Worm (Caenorhabditis elegans) whole organism, young adult: ENCODE results near the gene rps-24.

Source experiments
- B0019.2 ChIP-seq: fragments of 200-800 bp; sonication (Bioruptor generic); conservative IDR thresholded peaks from 2 replicates; pipeline ENCODE4 v1.3.6; 2022; ENCODE audit warnings: missing genetic modification reagents, missing genetic modification characterization, missing compliant biosample characterization
- B0261.1 ChIP-seq: sonication (generic microtip); optimal IDR thresholded peaks from 2 replicates; lab custom pipeline; 2016; ENCODE audit warnings: mild to moderate bottlenecking, missing genetic modification characterization, moderate library complexity, missing compliant biosample characterization
- B0336.3 ChIP-seq: fragments of 200-800 bp; sonication (Bioruptor generic); IDR thresholded peaks from 2 replicates; pipeline ENCODE4 v1.3.6; 2022; ENCODE audit warnings: missing genetic modification characterization, missing compliant biosample characterization
- C17E4.6 ChIP-seq: fragments of 200-800 bp; sonication (Bioruptor generic); IDR thresholded peaks from 2 replicates; pipeline ENCODE4 v1.3.6; 2022; ENCODE audit warnings: missing genetic modification reagents, missing genetic modification characterization, missing compliant biosample characterization
- D2030.7 ChIP-seq: fragments of 200-800 bp; sonication (Bioruptor generic); IDR thresholded peaks from 2 replicates; pipeline ENCODE4 v1.3.6; 2022; ENCODE audit warnings: missing genetic modification reagents, missing genetic modification characterization, missing compliant biosample characterization
- F37B4.10 ChIP-seq: fragments of 200-800 bp; sonication (Bioruptor generic); IDR thresholded peaks from 2 replicates; pipeline ENCODE4 v1.3.6; 2022; ENCODE audit warnings: missing genetic modification characterization, missing compliant biosample characterization
- F57A8.1 ChIP-seq: fragments of 200-800 bp; sonication (Bioruptor generic); optimal IDR thresholded peaks from 2 replicates; lab custom pipeline; 2018; ENCODE audit warnings: mild to moderate bottlenecking, missing genetic modification characterization, moderate library complexity, missing compliant biosample characterization
- K11D2.4 ChIP-seq: fragments of 200-800 bp; sonication (Bioruptor generic); IDR thresholded peaks from 2 replicates; pipeline ENCODE4 v1.3.6; 2022; ENCODE audit warnings: missing genetic modification reagents, missing genetic modification characterization, missing compliant biosample characterization
- K12H6.12 ChIP-seq: fragments of 200-800 bp; sonication (Bioruptor generic); optimal IDR thresholded peaks from 2 replicates; lab custom pipeline; 2018; ENCODE audit warnings: mild to moderate bottlenecking, missing genetic modification characterization, missing compliant biosample characterization
- Y53G8AR.9 ChIP-seq: fragments of 200-800 bp; sonication (Bioruptor generic); conservative IDR thresholded peaks from 2 replicates; pipeline ENCODE4 v1.3.6; 2022; ENCODE audit warnings: missing genetic modification reagents, missing genetic modification characterization, missing compliant biosample characterization
- Y95B8A.8 ChIP-seq: fragments of 200-800 bp; sonication (Bioruptor generic); IDR thresholded peaks from 2 replicates; pipeline ENCODE4 v1.3.6; 2022; ENCODE audit warnings: missing genetic modification reagents, missing genetic modification characterization, missing compliant biosample characterization
- akir-1 ChIP-seq: fragments of 200-800 bp; sonication (Bioruptor generic); optimal IDR thresholded peaks from 2 replicates; lab custom pipeline; 2018; ENCODE audit warnings: mild to moderate bottlenecking, missing genetic modification characterization, moderate library complexity, missing compliant biosample characterization
- attf-5 ChIP-seq: fragments of 200-800 bp; sonication (Bioruptor generic); optimal IDR thresholded peaks from 2 replicates; lab custom pipeline; 2018; ENCODE audit warnings: mild to moderate bottlenecking, missing genetic modification characterization, missing compliant biosample characterization
- attf-6 ChIP-seq: fragments of 200-800 bp; sonication (Bioruptor generic); IDR thresholded peaks from 2 replicates; pipeline ENCODE4 v1.3.6; 2022; ENCODE audit warnings: missing genetic modification reagents, missing genetic modification characterization, missing compliant biosample characterization
- bed-1 ChIP-seq: fragments of 200-800 bp; sonication (Bioruptor generic); IDR thresholded peaks from 2 replicates; pipeline ENCODE4 v1.3.6; 2022; ENCODE audit warnings: missing genetic modification reagents, missing genetic modification characterization, missing compliant biosample characterization
- cebp-1 ChIP-seq, 2 experiments: fragments of 200-800 bp in 1 of 2; sonication (Bioruptor generic) in 1 of 2; sonication (generic microtip) in 1 of 2; IDR thresholded peaks in 1 of 2; optimal IDR thresholded peaks in 1 of 2; 2 replicates each; pipeline versions ENCODE4 v1.3.6 to Lab custom; 2017 to 2022; ENCODE audit warnings: missing compliant biosample characterization in 2 of 2, missing genetic modification characterization in 2 of 2, mild to moderate bottlenecking in 1 of 2, missing genetic modification reagents in 1 of 2, moderate library complexity in 1 of 2
- cebp-2 ChIP-seq: fragments of 200-800 bp; sonication (Bioruptor generic); IDR thresholded peaks from 2 replicates; pipeline ENCODE4 v1.3.6; 2022; ENCODE audit warnings: missing genetic modification characterization, missing compliant biosample characterization
- ceh-27 ChIP-seq: fragments of 200-800 bp; sonication (Bioruptor generic); optimal IDR thresholded peaks from 2 replicates; lab custom pipeline; 2018; ENCODE audit warnings: mild to moderate bottlenecking, missing genetic modification characterization, moderate library complexity, missing compliant biosample characterization
- ceh-58 ChIP-seq: fragments of 200-800 bp; sonication (Bioruptor generic); IDR thresholded peaks from 2 replicates; pipeline ENCODE4 v1.3.6; 2022; ENCODE audit warnings: missing genetic modification characterization, missing compliant biosample characterization
- ceh-91 ChIP-seq: fragments of 200-800 bp; sonication (Bioruptor generic); IDR thresholded peaks from 2 replicates; pipeline ENCODE4 v1.3.6; 2022; ENCODE audit warnings: missing genetic modification reagents, missing genetic modification characterization, missing compliant biosample characterization
- die-1 ChIP-seq: sonication (generic microtip); optimal IDR thresholded peaks from 2 replicates; lab custom pipeline; 2016; ENCODE audit warnings: missing genotype, mild to moderate bottlenecking, missing genetic modification characterization, missing compliant biosample characterization
- dpff-1 ChIP-seq: sonication (generic microtip); optimal IDR thresholded peaks from 2 replicates; lab custom pipeline; 2017; ENCODE audit warnings: mild to moderate bottlenecking, missing genetic modification characterization, missing compliant biosample characterization
- dpl-1 ChIP-seq: fragments of 150-350 bp; optimal IDR thresholded peaks from 2 replicates; lab custom pipeline; 2014; ENCODE audit warnings: missing biosample characterization, missing genetic modification reagents, missing genetic modification characterization
- egl-44 ChIP-seq: fragments of 200-800 bp; sonication (Bioruptor generic); IDR thresholded peaks from 2 replicates; pipeline ENCODE4 v1.3.6; 2022; ENCODE audit warnings: missing genetic modification reagents, missing genetic modification characterization, missing compliant biosample characterization
- gei-17 ChIP-seq: fragments of 200-800 bp; sonication (Bioruptor generic); optimal IDR thresholded peaks from 2 replicates; lab custom pipeline; 2018; ENCODE audit warnings: mild to moderate bottlenecking, missing genetic modification characterization, missing compliant biosample characterization
- hlh-26 ChIP-seq: fragments of 200-800 bp; sonication (Bioruptor generic); conservative IDR thresholded peaks from 2 replicates; pipeline ENCODE4 v1.3.6; 2022; ENCODE audit warnings: missing genetic modification reagents, missing genetic modification characterization, missing compliant biosample characterization
- lin-54 ChIP-seq: fragments of 200-800 bp; sonication (Bioruptor generic); optimal IDR thresholded peaks from 2 replicates; lab custom pipeline; 2018; ENCODE audit warnings: mild to moderate bottlenecking, missing genetic modification characterization, missing compliant biosample characterization
- lir-1 ChIP-seq: fragments of 200-800 bp; sonication (Bioruptor generic); conservative IDR thresholded peaks from 2 replicates; pipeline ENCODE4 v1.3.6; 2022; ENCODE audit warnings: missing genetic modification reagents, missing genetic modification characterization, missing compliant biosample characterization
- lsl-1 ChIP-seq: fragments of 200-800 bp; sonication (Bioruptor generic); optimal IDR thresholded peaks from 2 replicates; lab custom pipeline; 2018; ENCODE audit warnings: mild to moderate bottlenecking, missing genetic modification characterization, moderate library complexity, missing compliant biosample characterization
- madf-10 ChIP-seq: sonication (generic microtip); optimal IDR thresholded peaks from 2 replicates; lab custom pipeline; 2016; ENCODE audit warnings: mild to moderate bottlenecking, missing genetic modification characterization, missing compliant biosample characterization
- madf-6 ChIP-seq: fragments of 200-800 bp; sonication (Bioruptor generic); IDR thresholded peaks from 2 replicates; pipeline ENCODE4 v1.3.6; 2022; ENCODE audit warnings: missing genetic modification reagents, missing genetic modification characterization, missing compliant biosample characterization
- madf-8 ChIP-seq: fragments of 200-800 bp; sonication (Bioruptor generic); conservative IDR thresholded peaks from 2 replicates; pipeline ENCODE4 v1.3.6; 2022; ENCODE audit warnings: missing genetic modification reagents, missing genetic modification characterization, missing compliant biosample characterization
- nhr-27 ChIP-seq: fragments of 200-800 bp; sonication (Bioruptor generic); optimal IDR thresholded peaks from 2 replicates; lab custom pipeline; 2018; ENCODE audit warnings: mild to moderate bottlenecking, missing genetic modification characterization, moderate library complexity, missing compliant biosample characterization
- nhr-80 ChIP-seq: sonication (generic microtip); optimal IDR thresholded peaks from 2 replicates; lab custom pipeline; 2016; ENCODE audit warnings: missing genetic modification characterization, missing compliant biosample characterization
- rec-8 ChIP-seq, 2 experiments: sonication (generic microtip); optimal IDR thresholded peaks; 2 replicates each; lab custom pipeline; 2016; ENCODE audit warnings: mild to moderate bottlenecking in 2 of 2, missing genetic modification characterization in 2 of 2, missing genetic modification reagents in 2 of 2, missing genotype in 2 of 2, missing biosample characterization in 1 of 2, missing compliant biosample characterization in 1 of 2, moderate library complexity in 1 of 2
- repo-1 ChIP-seq: sonication (generic microtip); optimal IDR thresholded peaks from 2 replicates; lab custom pipeline; 2017; ENCODE audit warnings: mild to moderate bottlenecking, missing genetic modification characterization, missing compliant biosample characterization
- snpc-1.1 ChIP-seq: sonication (generic microtip); optimal IDR thresholded peaks from 2 replicates; lab custom pipeline; 2017; ENCODE audit warnings: missing genetic modification characterization, mild to moderate bottlenecking, missing compliant biosample characterization, antibody characterized with exemption, moderate library complexity, missing genotype, missing genetic modification reagents; ENCODE audit not compliant: insufficient read depth
- snpc-4 ChIP-seq, 5 experiments: fragments of 150-350 bp in 1 of 5; sonication (generic microtip) in 4 of 5; optimal IDR thresholded peaks; 2 replicates each; lab custom pipeline; 2014 to 2018; ENCODE audit warnings: missing genetic modification characterization in 5 of 5, missing biosample characterization in 3 of 5, antibody characterized with exemption in 2 of 5, mild to moderate bottlenecking in 2 of 5, missing compliant biosample characterization in 2 of 5, missing genotype in 2 of 5, moderate library complexity in 2 of 5, missing genetic modification reagents in 1 of 5
- tbp1 ChIP-seq: fragments of 200-800 bp; sonication (Bioruptor generic); optimal IDR thresholded peaks from 2 replicates; lab custom pipeline; 2018; ENCODE audit warnings: mild to moderate bottlenecking, missing genetic modification characterization, missing compliant biosample characterization
- tbx-9 ChIP-seq: sonication (generic microtip); optimal IDR thresholded peaks from 2 replicates; lab custom pipeline; 2016; ENCODE audit warnings: borderline replicate concordance, missing genetic modification characterization, inconsistent platforms, missing compliant biosample characterization
- unc-130 ChIP-seq: sonication (generic microtip); optimal IDR thresholded peaks from 2 replicates; lab custom pipeline; 2016; ENCODE audit warnings: missing genetic modification reagents, missing genetic modification characterization, missing compliant biosample characterization
- zfh-2 ChIP-seq: fragments of 200-800 bp; sonication (Bioruptor generic); conservative IDR thresholded peaks from 2 replicates; pipeline ENCODE4 v1.3.6; 2022; ENCODE audit warnings: missing genetic modification reagents, missing genetic modification characterization, missing compliant biosample characterization
- ztf-18 ChIP-seq: sonication (generic microtip); optimal IDR thresholded peaks from 2 replicates; lab custom pipeline; 2016; ENCODE audit warnings: missing genotype, mild to moderate bottlenecking, missing genetic modification characterization, missing compliant biosample characterization
- ztf-25 ChIP-seq: fragments of 200-800 bp; sonication (Bioruptor generic); IDR thresholded peaks from 2 replicates; pipeline ENCODE4 v1.3.6; 2022; ENCODE audit warnings: missing genetic modification reagents, missing genetic modification characterization, missing compliant biosample characterization
- ztf-28 ChIP-seq: fragments of 200-800 bp; sonication (Bioruptor generic); IDR thresholded peaks from 2 replicates; pipeline ENCODE4 v1.3.6; 2022; ENCODE audit warnings: missing genetic modification reagents, missing genetic modification characterization, missing compliant biosample characterization

Gene rps-24

DNA sequence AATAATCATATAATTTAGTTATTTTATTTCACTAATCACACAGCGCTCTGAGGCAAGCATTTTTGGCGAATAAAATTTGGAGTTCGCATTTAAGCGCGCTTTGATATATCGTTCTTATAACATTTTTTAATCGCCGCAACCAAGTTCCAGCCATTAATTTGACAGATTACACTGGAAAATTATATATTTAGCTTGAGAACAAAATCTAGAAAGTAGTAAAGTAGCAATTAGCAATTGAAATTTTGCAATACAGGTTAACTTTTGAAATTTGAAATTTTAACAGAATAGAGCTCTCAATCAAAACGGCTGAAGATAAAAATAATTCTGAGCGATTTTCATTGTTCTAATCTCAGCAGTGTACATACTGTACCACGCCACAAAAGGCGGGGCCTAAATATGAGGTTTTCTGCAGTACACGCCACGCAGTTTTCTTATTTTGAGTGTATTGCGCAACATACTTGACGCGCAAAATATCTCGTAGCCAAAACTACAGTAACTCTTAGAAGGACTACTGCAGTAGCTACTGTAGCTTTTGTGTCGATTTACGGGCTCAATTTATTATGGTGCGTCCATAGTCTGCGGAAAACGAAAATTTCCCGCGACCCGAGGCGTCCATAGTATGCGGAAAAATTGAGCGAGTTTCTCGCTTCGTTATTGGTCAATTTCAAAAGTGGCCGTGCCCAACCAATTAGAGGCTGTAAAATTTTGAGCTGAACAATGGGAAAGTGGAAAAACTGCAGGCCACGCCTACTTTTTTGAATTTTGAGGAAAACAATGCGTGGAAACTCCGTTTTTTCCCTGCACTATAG is 41.6 kb downstream of the rps-24 start (continued):
- TF ChIP-seq repo-1 (no peak), unc-130 (GFP tag; lab: Kevin White, UChicago) (no peak), attf-6 (0 out of 2 replicates have a peak, but pooled peaks have one; percentile 53), madf-10 (tag; lab: Kevin White, UChicago) (no peak), zfh-2 (GFP tag; lab: Robert Waterston, UW) (no peak), ceh-27 (GFP tag; lab: Kevin White, UChicago) (no peak), egl-44 (GFP tag; lab: Robert Waterston, UW) (peak; percentile 57; the same call in 1 of the 2 replicates), C17E4.6 (GFP tag; lab: Robert Waterston, UW) (0 out of 2 replicates have a peak, but pooled peaks have one; percentile 43), ztf-18 (tag; lab: Kevin White, UChicago) (no peak), cebp-1 (GFP tag; IDR thresholded peaks at IDR 0.05; lab: Robert Waterston, UW) (no peak), cebp-1 (tag; optimal IDR thresholded peaks at IDR 0.05; lab: Kevin White, UChicago) (peak; percentile 12), B0019.2 (no peak), ztf-25 (no peak), rec-8 (tag; optimal IDR thresholded peaks at IDR 0.05; lab: Kevin White, UChicago) (peak in 1 of 2 experiments; percentile 16), tbx-9 (tag; lab: Kevin White, UChicago) (peak; percentile 24), dpl-1 (GFP tag; lab: Kevin White, UChicago) (no peak), B0261.1 (no peak), K11D2.4 (GFP tag; lab: Robert Waterston, UW) (no peak), bed-1 (no peak), snpc-4 (GFP tag; optimal IDR thresholded peaks at IDR 0.05; lab: Kevin White, UChicago) (peak; percentile 71), snpc-4 (tag; optimal IDR thresholded peaks at IDR 0.05; lab: Kevin White, UChicago) (peak in 3 of 4 experiments; percentile 80 to 95 (median 92)), dpff-1 (peak; percentile 61), lsl-1 (GFP tag; lab: Kevin White, UChicago) (peak; percentile 74), madf-6 (GFP tag; lab: Robert Waterston, UW) (peak; percentile 59), Y53G8AR.9 (GFP tag; lab: Robert Waterston, UW) (peak; percentile 39), K12H6.12 (no peak), nhr-80 (tag; lab: Kevin White, UChicago) (no peak), akir-1 (GFP tag; lab: Kevin White, UChicago) (no peak), snpc-1.1 (tag; lab: Kevin White, UChicago) (peak; percentile 67), ceh-91 (GFP tag; lab: Robert Waterston, UW) (no peak), Y95B8A.8 (no peak), tbp1 (GFP tag; lab: Kevin White, UChicago) (peak; percentile 17), madf-8 (no peak), lir-1 (no peak), cebp-2 (GFP tag; lab: Robert Waterston, UW) (0 out of 2 replicates have a peak, but pooled peaks have one; percentile 36), ztf-28 (no peak), attf-5 (GFP tag; lab: Kevin White, UChicago) (no peak), B0336.3 (no peak), lin-54 (GFP tag; lab: Kevin White, UChicago) (peak; percentile 32), nhr-27 (tag; lab: Kevin White, UChicago) (no peak), ceh-58 (GFP tag; lab: Robert Waterston, UW) (0 out of 2 replicates have a peak, but pooled peaks have one; percentile 66), D2030.7 (no peak), F57A8.1 (no peak), F37B4.10 (GFP tag; lab: Robert Waterston, UW) (0 out of 2 replicates have a peak, but pooled peaks have one; percentile 81), gei-17 (GFP tag; lab: Kevin White, UChicago) (no peak), die-1 (tag; lab: Kevin White, UChicago) (no peak), hlh-26 (no peak)
